Fruit fly (Drosophila melanogaster) whole organism, embryonic: ENCODE measurements around the gene bon.

Source experiments
- CG10462 ChIP-seq: fragments of 200-800 bp; sonication (Bioruptor generic); optimal IDR thresholded peaks from 2 replicates; lab custom pipeline; 2016; ENCODE audit warnings: missing biosample characterization, missing genetic modification characterization
- CG10543 ChIP-seq: fragments of 200-800 bp; sonication (Bioruptor generic); optimal IDR thresholded peaks from 3 replicates; lab custom pipeline; 2017; ENCODE audit warnings: missing biosample characterization, mild to moderate bottlenecking, missing genetic modification characterization, moderate library complexity
- CG11696 ChIP-seq: fragments of 200-800 bp; sonication (Bioruptor generic); IDR thresholded peaks from 2 replicates; pipeline ENCODE4 v1.3.6; 2022; ENCODE audit warnings: missing biosample characterization, missing genetic modification characterization
- CG12071 ChIP-seq: fragments of 200-800 bp; sonication (Bioruptor generic); optimal IDR thresholded peaks from 3 replicates; lab custom pipeline; 2018; ENCODE audit warnings: missing biosample characterization, mild to moderate bottlenecking, missing genetic modification characterization
- CG13287 ChIP-seq: fragments of 200-800 bp; sonication (Bioruptor generic); IDR thresholded peaks from 2 replicates; pipeline ENCODE4 v1.3.6; 2022; ENCODE audit warnings: missing biosample characterization, missing genetic modification characterization; ENCODE audit not compliant: partially characterized antibody
- CG1529 ChIP-seq: fragments of 200-800 bp; sonication (Bioruptor generic); optimal IDR thresholded peaks from 3 replicates; lab custom pipeline; 2018; ENCODE audit warnings: missing biosample characterization, missing genetic modification characterization
- CG16813 ChIP-seq: fragments of 200-800 bp; sonication (Bioruptor generic); IDR thresholded peaks from 3 replicates; pipeline ENCODE4 v1.3.6; 2022; ENCODE audit warnings: missing biosample characterization, missing genetic modification characterization; ENCODE audit not compliant: partially characterized antibody
- CG17359 ChIP-seq: fragments of 200-800 bp; sonication (Bioruptor generic); optimal IDR thresholded peaks from 3 replicates; lab custom pipeline; 2018; ENCODE audit warnings: missing biosample characterization, mild to moderate bottlenecking, missing genetic modification characterization, moderate library complexity
- CG17802 ChIP-seq: fragments of 200-800 bp; sonication (Bioruptor generic); optimal IDR thresholded peaks from 2 replicates; lab custom pipeline; 2018; ENCODE audit warnings: missing biosample characterization, mild to moderate bottlenecking, missing genetic modification characterization, moderate library complexity
- CG18011 ChIP-seq: fragments of 200-800 bp; sonication (Bioruptor generic); optimal IDR thresholded peaks from 2 replicates; lab custom pipeline; 2017; ENCODE audit warnings: missing biosample characterization, missing genetic modification characterization, mild to moderate bottlenecking, moderate library complexity, missing genotype
- CG2202 ChIP-seq: fragments of 200-800 bp; sonication (Bioruptor generic); optimal IDR thresholded peaks from 2 replicates; lab custom pipeline; 2018; ENCODE audit warnings: missing biosample characterization, mild to moderate bottlenecking, missing genetic modification characterization
- CG34376 ChIP-seq: fragments of 200-800 bp; sonication (Bioruptor generic); optimal IDR thresholded peaks from 2 replicates; lab custom pipeline; 2018; ENCODE audit warnings: missing biosample characterization, mild to moderate bottlenecking, missing genetic modification characterization
- CG3995 ChIP-seq: fragments of 200-800 bp; sonication (Bioruptor generic); optimal IDR thresholded peaks from 3 replicates; lab custom pipeline; 2016; ENCODE audit warnings: missing biosample characterization, missing genetic modification characterization
- CG4424 ChIP-seq: fragments of 200-800 bp; sonication (Bioruptor generic); optimal IDR thresholded peaks from 3 replicates; lab custom pipeline; 2016; ENCODE audit warnings: missing biosample characterization, missing genetic modification characterization
- CG4730 ChIP-seq: fragments of 200-800 bp; sonication (Bioruptor generic); IDR thresholded peaks from 2 replicates; pipeline ENCODE4 v1.3.6; 2022; ENCODE audit warnings: missing biosample characterization, missing genetic modification characterization
- CG8281 ChIP-seq: fragments of 200-800 bp; sonication (Bioruptor generic); optimal IDR thresholded peaks from 2 replicates; lab custom pipeline; 2018; ENCODE audit warnings: missing biosample characterization, mild to moderate bottlenecking, missing genetic modification characterization, moderate library complexity
- CG9437 ChIP-seq: fragments of 200-800 bp; sonication (Bioruptor generic); optimal IDR thresholded peaks from 2 replicates; lab custom pipeline; 2018; ENCODE audit warnings: missing biosample characterization, mild to moderate bottlenecking, missing genetic modification characterization
- Dbx ChIP-seq: fragments of 200-800 bp; sonication (Bioruptor generic); IDR thresholded peaks from 3 replicates; pipeline ENCODE4 v1.3.6; 2022; ENCODE audit warnings: missing biosample characterization, missing genetic modification characterization
- Doc3 ChIP-seq: fragments of 200-800 bp; sonication (Bioruptor generic); IDR thresholded peaks from 3 replicates; pipeline ENCODE4 v1.3.6; 2022; ENCODE audit warnings: missing biosample characterization, missing genetic modification characterization; ENCODE audit not compliant: partially characterized antibody
- Fer2 ChIP-seq: fragments of 200-800 bp; sonication (Bioruptor generic); optimal IDR thresholded peaks from 2 replicates; lab custom pipeline; 2018; ENCODE audit warnings: missing biosample characterization, mild to moderate bottlenecking, missing genetic modification characterization, moderate library complexity
- HLH4C ChIP-seq: fragments of 200-800 bp; sonication (Bioruptor generic); IDR thresholded peaks from 3 replicates; pipeline ENCODE4 v1.3.6; 2022; ENCODE audit warnings: missing biosample characterization, missing genetic modification characterization; ENCODE audit not compliant: partially characterized antibody
- HmgZ ChIP-seq: fragments of 200-800 bp; sonication (Bioruptor generic); optimal IDR thresholded peaks from 2 replicates; lab custom pipeline; 2018; ENCODE audit warnings: missing biosample characterization, mild to moderate bottlenecking, missing genetic modification characterization
- Hr39 ChIP-seq: fragments of >200 bp; optimal IDR thresholded peaks from 2 replicates; lab custom pipeline; 2017
- Hr51 ChIP-seq, 2 experiments: fragments of 200-800 bp; sonication (Bioruptor generic); optimal IDR thresholded peaks; 2 replicates in 1 of 2; 3 replicates in 1 of 2; lab custom pipeline; 2016 to 2018; ENCODE audit warnings: missing biosample characterization in 2 of 2, missing genetic modification characterization in 2 of 2, mild to moderate bottlenecking in 1 of 2, moderate library complexity in 1 of 2
- Nf-YC ChIP-seq: fragments of 200-800 bp; optimal IDR thresholded peaks from 3 replicates; lab custom pipeline; 2019; ENCODE audit warnings: missing biosample characterization, mild to moderate bottlenecking, missing genetic modification characterization, moderate library complexity
- Sox102F ChIP-seq: fragments of 200-800 bp; sonication (Bioruptor generic); optimal IDR thresholded peaks from 2 replicates; lab custom pipeline; 2018; ENCODE audit warnings: missing biosample characterization, mild to moderate bottlenecking, missing genetic modification characterization, moderate library complexity
- Xrp1 ChIP-seq: fragments of 200-800 bp; sonication (Bioruptor generic); IDR thresholded peaks from 2 replicates; pipeline ENCODE4 v1.3.6; 2022; ENCODE audit warnings: missing biosample characterization, missing genetic modification characterization
- abd-A ChIP-seq: fragments of 200-800 bp; sonication (Bioruptor generic); optimal IDR thresholded peaks from 3 replicates; lab custom pipeline; 2019; ENCODE audit warnings: missing biosample characterization, mild to moderate bottlenecking, missing genetic modification characterization, moderate library complexity
- chm ChIP-seq: fragments of 200-800 bp; sonication (Bioruptor generic); IDR thresholded peaks from 2 replicates; pipeline ENCODE4 v1.3.6; 2022; ENCODE audit warnings: missing biosample characterization, missing genetic modification characterization
- crol ChIP-seq: fragments of 200-800 bp; sonication (Bioruptor generic); IDR thresholded peaks from 2 replicates; pipeline ENCODE4 v1.3.6; 2022; ENCODE audit warnings: missing biosample characterization, missing genetic modification characterization
- cwo ChIP-seq: fragments of 200-800 bp; sonication (Bioruptor generic); optimal IDR thresholded peaks from 3 replicates; lab custom pipeline; 2017; ENCODE audit warnings: missing biosample characterization, missing genetic modification characterization, mild to moderate bottlenecking, moderate library complexity, missing genetic modification reagents
- eve ChIP-seq, 2 experiments: fragments of >200 bp; optimal IDR thresholded peaks; 2 replicates each; lab custom pipeline; 2017; ENCODE audit warnings: missing biosample characterization in 2 of 2, missing genetic modification characterization in 2 of 2
- gem ChIP-seq: fragments of 200-800 bp; sonication (Bioruptor generic); optimal IDR thresholded peaks from 2 replicates; lab custom pipeline; 2019; ENCODE audit warnings: missing biosample characterization, mild to moderate bottlenecking, missing genetic modification characterization, moderate library complexity
- grau ChIP-seq: fragments of 200-800 bp; optimal IDR thresholded peaks from 3 replicates; lab custom pipeline; 2019; ENCODE audit warnings: missing biosample characterization, mild to moderate bottlenecking, missing genetic modification characterization, moderate library complexity
- insv ChIP-seq, 2 experiments: fragments of 200-800 bp; sonication (Bioruptor generic); optimal IDR thresholded peaks; 3 replicates each; lab custom pipeline; 2016 to 2018; ENCODE audit warnings: missing biosample characterization in 2 of 2, missing genetic modification characterization in 2 of 2
- lilli ChIP-seq: fragments of 200-800 bp; sonication (Bioruptor generic); optimal IDR thresholded peaks from 3 replicates; lab custom pipeline; 2016; ENCODE audit warnings: missing biosample characterization, missing genetic modification characterization
- lmd ChIP-seq: fragments of 200-800 bp; sonication (Bioruptor generic); IDR thresholded peaks from 2 replicates; pipeline ENCODE4 v1.3.6; 2022; ENCODE audit warnings: missing biosample characterization, missing genetic modification characterization
- nerfin-1 ChIP-seq: fragments of 200-800 bp; sonication (Bioruptor generic); optimal IDR thresholded peaks from 3 replicates; lab custom pipeline; 2019; ENCODE audit warnings: missing biosample characterization, mild to moderate bottlenecking, missing genetic modification characterization, moderate library complexity
- prd ChIP-seq, 3 experiments: fragments of >200 bp in 2 of 3; fragments of 200-800 bp in 1 of 3; sonication (Bioruptor generic) in 1 of 3; optimal IDR thresholded peaks in 2 of 3; IDR thresholded peaks in 1 of 3; 2 replicates in 2 of 3; 3 replicates in 1 of 3; pipeline versions ENCODE4 v1.3.6 to Lab custom; 2017 to 2022; ENCODE audit warnings: missing biosample characterization in 1 of 3, missing genetic modification characterization in 1 of 3
- pzg ChIP-seq: fragments of 200-800 bp; sonication (Bioruptor generic); optimal IDR thresholded peaks from 3 replicates; lab custom pipeline; 2018; ENCODE audit warnings: missing biosample characterization, mild to moderate bottlenecking, missing genetic modification characterization, moderate library complexity
- row ChIP-seq: fragments of 200-800 bp; sonication (Bioruptor generic); IDR thresholded peaks from 3 replicates; pipeline ENCODE4 v1.3.6; 2022; ENCODE audit warnings: missing biosample characterization, missing genetic modification characterization
- sd ChIP-seq: fragments of 200-800 bp; sonication (Bioruptor generic); optimal IDR thresholded peaks from 3 replicates; lab custom pipeline; 2018; ENCODE audit warnings: missing biosample characterization, mild to moderate bottlenecking, missing genetic modification characterization, moderate library complexity
- sens-2 ChIP-seq: fragments of 200-800 bp; sonication (Bioruptor generic); IDR thresholded peaks from 2 replicates; pipeline ENCODE4 v1.3.6; 2022; ENCODE audit warnings: missing biosample characterization, missing genetic modification characterization
- slbo ChIP-seq: fragments of 200-800 bp; sonication (Bioruptor generic); IDR thresholded peaks from 2 replicates; pipeline ENCODE4 v1.3.6; 2022; ENCODE audit warnings: missing biosample characterization, missing genetic modification characterization
- tap ChIP-seq: fragments of 200-800 bp; optimal IDR thresholded peaks from 3 replicates; lab custom pipeline; 2019; ENCODE audit warnings: missing biosample characterization, mild to moderate bottlenecking, missing genetic modification characterization, moderate library complexity
- tll ChIP-seq, 2 experiments: fragments of 200-800 bp in 1 of 2; fragments of >200 bp in 1 of 2; sonication (Bioruptor generic) in 1 of 2; optimal IDR thresholded peaks; 2 replicates each; lab custom pipeline; 2017 to 2019; ENCODE audit warnings: missing biosample characterization in 2 of 2, missing genetic modification characterization in 2 of 2, mild to moderate bottlenecking in 1 of 2, moderate library complexity in 1 of 2
- vfl ChIP-seq: fragments of 200-800 bp; sonication (Bioruptor generic); optimal IDR thresholded peaks from 2 replicates; lab custom pipeline; 2016; ENCODE audit warnings: missing biosample characterization, missing genetic modification characterization

Gene bon

DNA sequence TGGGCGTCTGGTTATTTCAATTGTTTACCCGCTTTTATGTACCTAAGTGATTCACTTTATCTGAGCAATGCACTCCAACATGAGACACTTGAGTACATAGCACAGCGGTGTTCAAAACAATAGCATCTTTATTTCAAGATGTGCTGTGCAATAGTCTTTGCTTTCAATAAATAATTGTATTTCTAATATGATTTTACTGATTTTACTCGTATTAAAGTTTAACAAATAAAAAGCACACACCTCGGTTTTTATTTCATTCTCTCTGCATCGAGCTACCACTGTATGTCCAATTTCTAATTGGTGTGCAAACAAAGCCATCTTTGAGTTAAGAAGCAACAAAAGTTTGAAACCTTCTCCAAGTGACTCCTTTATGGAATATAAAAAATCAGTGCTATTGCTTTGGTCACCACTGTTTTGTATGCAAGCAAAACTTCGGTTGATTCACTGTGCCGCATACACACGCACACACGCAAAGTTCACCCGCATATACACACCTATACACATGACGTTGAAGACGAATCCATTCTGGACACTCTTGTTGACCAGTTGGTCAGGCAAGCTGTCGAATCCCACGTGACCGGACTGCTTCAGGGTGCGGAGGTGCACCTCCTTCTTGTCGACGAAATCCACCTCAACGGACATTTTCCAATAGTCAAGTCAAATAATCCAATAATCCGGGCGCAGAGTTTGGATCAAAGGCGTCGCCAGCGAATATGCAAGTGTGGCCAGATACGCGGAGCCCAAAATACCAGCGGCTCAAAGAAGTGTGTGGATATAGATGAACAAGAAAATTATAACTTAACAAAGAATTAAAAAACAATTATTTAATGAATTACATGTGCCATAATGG, 5.1 kb upstream of the bon start, which contains the start of gene Septin2 (continued):
- TF ChIP-seq tll (GFP tag; optimal IDR thresholded peaks at IDR 0.05; lab: Kevin White, UChicago) (no peak), sd (tag; lab: Kevin White, UChicago) (no peak), prd (optimal IDR thresholded peaks at IDR 0.05; lab: Kevin White, UChicago) (no peak), prd (GFP tag; IDR thresholded peaks at IDR 0.05; lab: Robert Waterston, UW) (peak; percentile 72), CG2202 (tag; lab: Kevin White, UChicago) (peak; percentile 62), insv (GFP tag; optimal IDR thresholded peaks at IDR 0.05; lab: Kevin White, UChicago) (peak in 1 of 2 experiments; percentile 21), CG12071 (peak; percentile 77), CG11696 (GFP tag; lab: Robert Waterston, UW) (peak; percentile 94), chm (GFP tag; lab: Robert Waterston, UW) (no peak), HmgZ (tag; lab: Kevin White, UChicago) (peak; percentile 19), abd-A (tag; lab: Kevin White, UChicago) (no peak), slbo (GFP tag; lab: Robert Waterston, UW) (peak; percentile 37; the same call in 1 of the 2 replicates), CG18011 (peak; percentile 31), HLH4C (GFP tag; lab: Robert Waterston, UW) (no peak), eve (GFP tag; optimal IDR thresholded peaks at IDR 0.05; lab: Kevin White, UChicago) (no peak), CG4730 (GFP tag; lab: Robert Waterston, UW) (peak; percentile 41; the same call in 1 of the 2 replicates), vfl (GFP tag; lab: Kevin White, UChicago) (no peak), CG13287 (GFP tag; lab: Robert Waterston, UW) (peak; percentile 36; the same call in 1 of the 2 replicates), gem (peak; percentile 88), Sox102F (peak; percentile 82), Dbx (GFP tag; lab: Robert Waterston, UW) (no peak), lmd (GFP tag; lab: Robert Waterston, UW) (peak; percentile 73), Doc3 (GFP tag; lab: Robert Waterston, UW) (no peak), CG1529 (GFP tag; lab: Kevin White, UChicago) (peak; percentile 84), lilli (GFP tag; lab: Kevin White, UChicago) (peak; percentile 66), tap (peak; percentile 86), crol (GFP tag; lab: Robert Waterston, UW) (0 out of 2 replicates have a peak, but pooled peaks have one; percentile 8), CG4424 (GFP tag; lab: Kevin White, UChicago) (peak; percentile 83), row (GFP tag; lab: Robert Waterston, UW) (peak; percentile 70)

DNA sequence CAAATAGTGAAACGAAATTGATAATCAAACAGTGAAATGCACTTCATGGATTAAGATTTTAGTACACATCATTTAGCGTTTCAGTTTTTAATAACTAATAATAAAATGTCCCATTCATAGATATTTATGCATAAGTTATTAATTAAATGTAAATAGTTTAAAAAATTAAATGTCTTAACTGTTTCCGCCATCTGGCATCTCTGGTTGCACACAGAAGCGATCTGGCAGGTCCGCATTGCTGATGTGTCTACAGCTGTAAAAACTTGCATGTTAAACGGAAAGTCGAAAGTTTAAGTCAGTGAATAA, 4.5 kb upstream of the bon start, which contains the start of gene Srp72:
Srp72 (plus strand) TSS at position 232 of the 306 bp plus-strand sequence.
- TF ChIP-seq CG34376 (GFP tag; lab: Kevin White, UChicago): peak; percentile 33
- TF ChIP-seq nerfin-1: no peak
- TF ChIP-seq CG16813 (GFP tag; lab: Robert Waterston, UW): no peak
- no peak for TF ChIP-seq Hr39 (lab: Kevin White, UChicago)
- TF ChIP-seq sens-2 (GFP tag; lab: Robert Waterston, UW): 0 out of 2 replicates have a peak, but pooled peaks have one; percentile 9
- TF ChIP-seq Fer2 (tag; lab: Kevin White, UChicago): peak; percentile 50
- TF ChIP-seq CG8281 (tag; lab: Kevin White, UChicago): no peak
- TF ChIP-seq CG17802 (tag; lab: Kevin White, UChicago): peak; percentile 39
- TF ChIP-seq Xrp1 (GFP tag; lab: Robert Waterston, UW): peak; percentile 41; the same call in 1 of the 2 replicates
- TF ChIP-seq Nf-YC (tag; lab: Kevin White, UChicago): peak; percentile 41
- TF ChIP-seq CG9437 (GFP tag; lab: Kevin White, UChicago): peak; percentile 84
- TF ChIP-seq CG3995: peak; percentile 21
- TF ChIP-seq CG4730 (GFP tag; lab: Robert Waterston, UW): no peak
- peak; percentile 25 for TF ChIP-seq CG18011
- TF ChIP-seq CG10462 (GFP tag; lab: Kevin White, UChicago): peak; percentile 17
- TF ChIP-seq cwo: peak; percentile 10
- no peak for TF ChIP-seq abd-A (tag; lab: Kevin White, UChicago)
- peak; percentile 35 for TF ChIP-seq pzg (GFP tag; lab: Kevin White, UChicago)
- peak; percentile 69 for TF ChIP-seq CG10543 (GFP tag; lab: Kevin White, UChicago)
- TF ChIP-seq CG17359 (tag; lab: Kevin White, UChicago): peak; percentile 60
- peak; percentile 19 to 33 for TF ChIP-seq Hr51 (GFP tag; optimal IDR thresholded peaks at IDR 0.05; lab: Kevin White, UChicago)
- peak; percentile 41 for TF ChIP-seq grau (tag; lab: Kevin White, UChicago)
